Worm (Caenorhabditis elegans): Measurements from ENCODE around the gene sluh-7.
A peak's percentile ranks its signal among the peaks of the same experiment; 100 is the strongest.

sluh-7 gene

DNA sequence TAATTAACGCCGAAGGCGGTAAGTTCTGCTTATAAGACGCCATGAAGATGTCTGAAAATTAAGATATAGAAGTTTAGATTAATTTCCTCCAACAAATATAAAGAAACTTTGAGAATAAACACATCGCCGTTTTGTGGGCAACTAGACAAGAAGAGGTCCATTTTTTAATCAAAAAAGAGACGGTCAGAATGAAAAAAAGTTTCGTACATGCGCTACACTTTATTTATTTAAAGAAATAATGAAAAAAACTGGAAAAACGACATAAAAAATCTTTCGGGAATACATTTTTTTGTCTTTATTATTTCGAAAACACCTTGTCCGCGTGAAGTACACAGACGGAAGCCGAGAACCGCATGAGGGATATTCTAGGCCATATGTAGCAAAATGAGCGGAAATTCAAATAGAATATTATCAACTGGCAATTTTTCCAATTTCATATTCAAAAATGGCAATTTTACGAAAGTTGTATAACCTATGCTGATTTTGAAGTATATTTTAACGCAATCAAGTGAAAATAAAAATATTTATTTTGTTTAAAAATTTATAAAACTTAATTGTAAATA is at the start of gene sluh-7:
TSS of gene sluh-7 (minus strand) at position 51 of the 563 bp plus-strand sequence.
- TF ChIP-seq mcd-1 (GFP tag; IDR thresholded peaks at IDR 0.05) = peak; percentile 69
- TF ChIP-seq dox-1 (GFP tag; IDR thresholded peaks at IDR 0.05) = 0 out of 2 replicates have a peak, but pooled peaks have one; percentile 46
- peak in 1 of 2 experiments; percentile 37 for TF ChIP-seq rec-8 (tag; optimal IDR thresholded peaks at IDR 0.05)
- TF ChIP-seq ceh-100 (GFP tag; IDR thresholded peaks at IDR 0.05) = 0 out of 2 replicates have a peak, but pooled peaks have one; percentile 28
- TF ChIP-seq akir-1 (GFP tag; optimal IDR thresholded peaks at IDR 0.05) = no peak
- TF ChIP-seq snpc-1.3 (tag; optimal IDR thresholded peaks at IDR 0.05; ENCODE audit: insufficient read depth) = peak; percentile 25
- TF ChIP-seq pha-4 (tag; optimal IDR thresholded peaks at IDR 0.05) = peak; percentile 47
- TF ChIP-seq hmg-1.2 (GFP tag; IDR thresholded peaks at IDR 0.05) = peak; percentile 37; the same call in 1 of the 2 replicates
- peak; percentile 34; the same call in 1 of the 2 replicates for TF ChIP-seq ekl-4 (GFP tag; IDR thresholded peaks at IDR 0.05)
- TF ChIP-seq madf-6 (GFP tag; IDR thresholded peaks at IDR 0.05) = peak; percentile 60; the same call in 1 of the 2 replicates
- peak; percentile 19 for TF ChIP-seq athp-1 (tag; optimal IDR thresholded peaks at IDR 0.05)
- no peak for TF ChIP-seq aptf-3 (GFP tag; IDR thresholded peaks at IDR 0.05)
- peak; percentile 35 for TF ChIP-seq K12H6.12 (tag; optimal IDR thresholded peaks at IDR 0.05)
- peak; percentile 15 for TF ChIP-seq ztf-18 (tag; optimal IDR thresholded peaks at IDR 0.05)
- peak; percentile 25 for TF ChIP-seq lsl-1 (GFP tag; optimal IDR thresholded peaks at IDR 0.05)
- no peak for TF ChIP-seq T07F8.4 (tag; optimal IDR thresholded peaks at IDR 0.05)
- TF ChIP-seq ceh-58 (GFP tag; IDR thresholded peaks at IDR 0.05) = no peak
- peak; percentile 29; the same call in 1 of the 2 replicates for TF ChIP-seq aptf-2 (GFP tag; conservative IDR thresholded peaks at IDR 0.05)
- no peak for TF ChIP-seq cebp-1 (GFP tag; IDR thresholded peaks at IDR 0.05)
- peak; percentile 63 for TF ChIP-seq cebp-1 (tag; optimal IDR thresholded peaks at IDR 0.05)
- TF ChIP-seq ztf-25 (GFP tag; IDR thresholded peaks at IDR 0.05) = no peak
- peak; percentile 89 for TF ChIP-seq ceh-27 (GFP tag; optimal IDR thresholded peaks at IDR 0.05)
- TF ChIP-seq Y79H2A.3 (GFP tag; conservative IDR thresholded peaks at IDR 0.05) = no peak
- TF ChIP-seq K11D2.4 (GFP tag; IDR thresholded peaks at IDR 0.05) = 0 out of 2 replicates have a peak, but pooled peaks have one; percentile 39
- peak; percentile 26 for TF ChIP-seq tbp1 (GFP tag; optimal IDR thresholded peaks at IDR 0.05)
- TF ChIP-seq F22D6.2 (tag; optimal IDR thresholded peaks at IDR 0.05) = peak; percentile 59
- TF ChIP-seq snpc-4 (GFP tag; optimal IDR thresholded peaks at IDR 0.05) = no peak
- peak in 3 of 4 experiments; percentile 24 to 61 (median 56) for TF ChIP-seq snpc-4 (tag; optimal IDR thresholded peaks at IDR 0.05)
- peak; percentile 65; the same call in 1 of the 2 replicates for TF ChIP-seq ztf-28 (GFP tag; IDR thresholded peaks at IDR 0.05)
- TF ChIP-seq Y56A3A.18 (GFP tag; IDR thresholded peaks at IDR 0.05) = no peak
- peak; percentile 73 for TF ChIP-seq lin-40 (tag; optimal IDR thresholded peaks at IDR 0.05)
- TF ChIP-seq nhr-27 (tag; optimal IDR thresholded peaks at IDR 0.05) = no peak
- TF ChIP-seq madf-3 (GFP tag; IDR thresholded peaks at IDR 0.05) = peak; percentile 86
- no peak for TF ChIP-seq bed-1 (GFP tag; IDR thresholded peaks at IDR 0.05)
- TF ChIP-seq lin-35 (GFP tag; optimal IDR thresholded peaks at IDR 0.05) = peak in 1 of 3 experiments; percentile 83
- TF ChIP-seq efl-1 (GFP tag; optimal IDR thresholded peaks at IDR 0.05) = peak; percentile 62
- peak; percentile 88 for TF ChIP-seq lin-54 (GFP tag; optimal IDR thresholded peaks at IDR 0.05)
- peak; percentile 47 for TF ChIP-seq madf-10 (tag; optimal IDR thresholded peaks at IDR 0.05)
- peak; percentile 66 for TF ChIP-seq dpl-1 (GFP tag; optimal IDR thresholded peaks at IDR 0.05)
- peak; percentile 52 for TF ChIP-seq snpc-3.4 (tag; optimal IDR thresholded peaks at IDR 0.05)
- TF ChIP-seq ceh-91 (GFP tag; IDR thresholded peaks at IDR 0.05) = 0 out of 2 replicates have a peak, but pooled peaks have one; percentile 11
- no peak for TF ChIP-seq lag-1 (GFP tag; IDR thresholded peaks at IDR 0.05)
- peak; percentile 86 for TF ChIP-seq unc-130 (GFP tag; optimal IDR thresholded peaks at IDR 0.05)
- peak; percentile 15; the same call in 1 of the 2 replicates for TF ChIP-seq D2030.7 (GFP tag; IDR thresholded peaks at IDR 0.05)
- no peak; the same call in 1 of the 2 replicates for TF ChIP-seq madf-8 (GFP tag; conservative IDR thresholded peaks at IDR 0.05)
- TF ChIP-seq pbrm-1 (GFP tag; IDR thresholded peaks at IDR 0.05) = peak; percentile 35; the same call in 1 of the 2 replicates
- TF ChIP-seq ZK185.1 (tag; optimal IDR thresholded peaks at IDR 0.05; ENCODE audit: poor library complexity, severe bottlenecking) = peak; percentile 92

Measured in whole organism, young adult.